Fruit fly (Drosophila melanogaster): ENCODE measurements around the gene CG2211.
A peak's percentile ranks its signal among the peaks of the same experiment; 100 is the strongest.

CG2211 gene

DNA sequence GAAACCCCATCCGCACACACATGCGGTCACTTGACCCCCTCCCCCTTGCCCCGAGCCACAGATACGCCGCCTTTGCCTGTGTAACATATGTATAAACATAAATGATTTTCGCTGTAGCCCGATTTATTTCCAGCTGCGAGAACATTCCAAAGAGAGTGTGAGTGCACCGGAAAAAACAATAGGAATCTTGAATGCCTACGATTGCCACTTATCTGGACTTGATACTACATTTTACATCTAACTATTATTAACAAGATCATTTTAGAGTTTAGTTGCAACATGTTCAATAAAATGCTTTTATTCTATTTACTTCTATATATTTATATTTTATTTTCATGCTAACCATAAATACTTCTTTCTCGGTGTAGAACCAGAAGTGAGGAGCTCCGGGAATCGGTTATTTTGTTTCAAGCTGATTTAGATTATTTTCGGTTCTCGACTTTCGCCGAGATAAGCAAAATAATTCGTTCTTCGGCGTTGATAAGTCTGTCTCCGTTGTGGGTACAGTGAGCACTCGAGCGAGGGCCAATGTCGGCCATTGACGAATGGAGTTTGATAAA lies 35.0 kb downstream of the CG2211 start (continued):
- TF ChIP-seq pita (GFP tag; optimal IDR thresholded peaks at IDR 0.05) (no peak), CG17359 (tag; optimal IDR thresholded peaks at IDR 0.05) (peak; percentile 87), sisA (GFP tag; IDR thresholded peaks at IDR 0.05) (peak; percentile 62), Rfx (GFP tag; IDR thresholded peaks at IDR 0.05) (peak; percentile 77), Poxn (GFP tag; IDR thresholded peaks at IDR 0.05) (no peak), CG8765 (GFP tag; IDR thresholded peaks at IDR 0.05) (peak; percentile 61; the same call in 1 of the 2 replicates), wek (GFP tag; optimal IDR thresholded peaks at IDR 0.05) (peak; percentile 11), Lpt (GFP tag; optimal IDR thresholded peaks at IDR 0.05) (no peak), Dref (GFP tag; IDR thresholded peaks at IDR 0.05) (no peak), chif (GFP tag; optimal IDR thresholded peaks at IDR 0.05) (peak; percentile 3 to 55), MBD-R2 (GFP tag; IDR thresholded peaks at IDR 0.05) (0 out of 2 replicates have a peak, but pooled peaks have one; percentile 46), CG17612 (GFP tag; IDR thresholded peaks at IDR 0.05) (no peak; the same call in 1 of the 2 replicates), yki (optimal IDR thresholded peaks at IDR 0.05) (no peak), Abd-B (GFP tag; optimal IDR thresholded peaks at IDR 0.05) (peak; percentile 32), croc (GFP tag; conservative IDR thresholded peaks at IDR 0.05) (peak; percentile 83), bsh (GFP tag; optimal IDR thresholded peaks at IDR 0.05) (peak in 1 of 2 experiments; percentile 91), CG14965 (GFP tag; optimal IDR thresholded peaks at IDR 0.05; ENCODE audit: borderline replicate concordance) (no peak), cas (GFP tag; IDR thresholded peaks at IDR 0.05) (no peak), Stat92E (GFP tag; optimal IDR thresholded peaks at IDR 0.05) (peak in 1 of 3 experiments; percentile 37), dm (GFP tag; optimal IDR thresholded peaks at IDR 0.05) (no peak), CG8281 (tag; optimal IDR thresholded peaks at IDR 0.05) (peak; percentile 59), Dip3 (GFP tag; optimal IDR thresholded peaks at IDR 0.05) (peak; percentile 43), CG1529 (GFP tag; optimal IDR thresholded peaks at IDR 0.05) (peak; percentile 77), CG34376 (GFP tag; optimal IDR thresholded peaks at IDR 0.05) (peak; percentile 81), crp (GFP tag; optimal IDR thresholded peaks at IDR 0.05) (peak in 1 of 2 experiments; percentile 39), CkIIα-i1 (GFP tag; IDR thresholded peaks at IDR 0.05) (no peak), CG3163 (GFP tag; optimal IDR thresholded peaks at IDR 0.05) (no peak), gem (tag; optimal IDR thresholded peaks at IDR 0.05) (peak; percentile 92), CG3726 (GFP tag; IDR thresholded peaks at IDR 0.05) (0 out of 3 replicates have a peak, but pooled peaks have one; percentile 47), Dad (GFP tag; optimal IDR thresholded peaks at IDR 0.05) (no peak), CG2889 (GFP tag; IDR thresholded peaks at IDR 0.05) (peak; percentile 67; the same call in 2 of the 3 replicates), dpn (GFP tag; optimal IDR thresholded peaks at IDR 0.05) (peak; percentile 12 to 81), CG7745 (tag; optimal IDR thresholded peaks at IDR 0.05) (no peak), zfh1 (GFP tag; IDR thresholded peaks at IDR 0.05) (peak; percentile 86), E2f2 (GFP tag; IDR thresholded peaks at IDR 0.05) (peak; percentile 59), CG5245 (GFP tag; optimal IDR thresholded peaks at IDR 0.05) (peak; percentile 77), CrebB (tag; optimal IDR thresholded peaks at IDR 0.05) (peak; percentile 58), CG42726 (GFP tag; IDR thresholded peaks at IDR 0.05; ENCODE audit: partially characterized antibody) (no peak), CG33557 (GFP tag; optimal IDR thresholded peaks at IDR 0.05) (peak; percentile 81), CG5180 (GFP tag; optimal IDR thresholded peaks at IDR 0.05) (no peak), HmgD (GFP tag; optimal IDR thresholded peaks at IDR 0.05) (no peak), CG15479 (GFP tag; optimal IDR thresholded peaks at IDR 0.05) (peak; percentile 17), kay (GFP tag; optimal IDR thresholded peaks at IDR 0.05) (peak; percentile 22), CG1602 (GFP tag; optimal IDR thresholded peaks at IDR 0.05) (peak; percentile 80), bcd (GFP tag; optimal IDR thresholded peaks at IDR 0.05) (peak; percentile 79), pfk (GFP tag; optimal IDR thresholded peaks at IDR 0.05) (peak; percentile 1), ci (GFP tag; IDR thresholded peaks at IDR 0.05) (peak; percentile 90), CG8478 (optimal IDR thresholded peaks at IDR 0.05) (no peak), zf30C (GFP tag; optimal IDR thresholded peaks at IDR 0.05) (peak; percentile 97), CG8944 (GFP tag; optimal IDR thresholded peaks at IDR 0.05) (peak; percentile 5)

Measured in whole organism, embryonic.